Worm (Caenorhabditis elegans) whole organism, L2 larva: ENCODE measurements around the gene F43C11.8.
"Not testable (repeated sequence)": the region's sequence is repeated elsewhere in the genome, so short reads cannot be mapped to it uniquely, and the experiment has no call there.

Experiments
- C34F6.9 ChIP-seq: fragments of 150-350 bp; optimal IDR thresholded peaks from 2 replicates; lab custom pipeline; 2014; ENCODE audit warnings: missing biosample characterization, missing genetic modification characterization
- Y55F3AM.14 ChIP-seq: fragments of 200-800 bp; sonication (Bioruptor generic); optimal IDR thresholded peaks from 2 replicates; lab custom pipeline; 2018; ENCODE audit warnings: mild to moderate bottlenecking, missing genetic modification characterization, missing compliant biosample characterization
- ZK546.5 ChIP-seq: sonication (generic microtip); optimal IDR thresholded peaks from 2 replicates; lab custom pipeline; 2017; ENCODE audit warnings: missing biosample characterization, missing genetic modification characterization
- alr-1 ChIP-seq: fragments of 150-350 bp; optimal IDR thresholded peaks from 2 replicates; lab custom pipeline; 2014; ENCODE audit warnings: missing biosample characterization, missing genetic modification characterization
- aly-2 ChIP-seq: fragments of 150-350 bp; optimal IDR thresholded peaks from 2 replicates; lab custom pipeline; 2014; ENCODE audit warnings: missing biosample characterization, missing genetic modification characterization
- ama-1 ChIP-seq: fragments of 150-350 bp; optimal IDR thresholded peaks from 2 replicates; lab custom pipeline; 2018; ENCODE audit warnings: inconsistent platforms
- blmp-1 ChIP-seq: sonication (generic microtip); optimal IDR thresholded peaks from 2 replicates; lab custom pipeline; 2017; ENCODE audit warnings: missing genetic modification characterization, mild to moderate bottlenecking, missing compliant biosample characterization, antibody characterized with exemption, moderate library complexity; ENCODE audit not compliant: insufficient read depth
- ceh-16 ChIP-seq: fragments of 150-350 bp; optimal IDR thresholded peaks from 2 replicates; lab custom pipeline; 2014; ENCODE audit warnings: missing biosample characterization, missing genetic modification characterization
- ceh-82 ChIP-seq: fragments of 150-350 bp; optimal IDR thresholded peaks from 2 replicates; lab custom pipeline; 2014; ENCODE audit warnings: missing biosample characterization, missing genetic modification characterization
- crh-2 ChIP-seq: sonication (generic microtip); optimal IDR thresholded peaks from 2 replicates; lab custom pipeline; 2017; ENCODE audit warnings: missing biosample characterization, missing genetic modification characterization
- dmd-4 ChIP-seq: sonication (generic microtip); optimal IDR thresholded peaks from 2 replicates; lab custom pipeline; 2017; ENCODE audit warnings: missing biosample characterization, missing genetic modification characterization
- elt-1 ChIP-seq: fragments of 150-350 bp; optimal IDR thresholded peaks from 2 replicates; lab custom pipeline; 2014; ENCODE audit warnings: missing biosample characterization, missing genetic modification characterization
- elt-3 ChIP-seq: sonication (generic microtip); optimal IDR thresholded peaks from 2 replicates; lab custom pipeline; 2017; ENCODE audit warnings: missing biosample characterization, missing genetic modification characterization
- fos-1 ChIP-seq: fragments of 150-350 bp; optimal IDR thresholded peaks from 2 replicates; lab custom pipeline; 2014; ENCODE audit warnings: missing biosample characterization, missing genetic modification characterization
- gmeb-1 ChIP-seq: fragments of 150-350 bp; optimal IDR thresholded peaks from 2 replicates; lab custom pipeline; 2014; ENCODE audit warnings: missing biosample characterization, missing genetic modification characterization
- lin-11 ChIP-seq: fragments of 150-350 bp; sonication (generic microtip); optimal IDR thresholded peaks from 2 replicates; lab custom pipeline; 2014; ENCODE audit warnings: missing biosample characterization, missing genetic modification characterization, inconsistent platforms, mixed read lengths
- lin-13 ChIP-seq: fragments of 150-350 bp; optimal IDR thresholded peaks from 2 replicates; lab custom pipeline; 2014; ENCODE audit warnings: missing biosample characterization, missing genetic modification reagents, missing genetic modification characterization
- lin-39 ChIP-seq: fragments of 150-350 bp; optimal IDR thresholded peaks from 2 replicates; lab custom pipeline; 2014; ENCODE audit warnings: missing biosample characterization, missing genetic modification reagents, missing genetic modification characterization
- lsy-2 ChIP-seq, 2 experiments: fragments of 150-350 bp in 1 of 2; sonication (generic microtip) in 1 of 2; optimal IDR thresholded peaks; 2 replicates each; lab custom pipeline; 2014 to 2017; ENCODE audit warnings: missing biosample characterization in 2 of 2, missing genetic modification characterization in 2 of 2
- mab-5 ChIP-seq: fragments of 150-350 bp; optimal IDR thresholded peaks from 2 replicates; lab custom pipeline; 2014; ENCODE audit warnings: missing biosample characterization, missing genetic modification characterization
- mbf-1 ChIP-seq: sonication (generic microtip); optimal IDR thresholded peaks from 2 replicates; lab custom pipeline; 2017; ENCODE audit warnings: missing biosample characterization, missing genetic modification characterization
- mdl-1 ChIP-seq, 2 experiments: fragments of 150-350 bp in 1 of 2; sonication (generic microtip) in 1 of 2; optimal IDR thresholded peaks; 2 replicates each; lab custom pipeline; 2017; ENCODE audit warnings: missing biosample characterization in 2 of 2, missing genetic modification characterization in 2 of 2
- nhr-10 ChIP-seq: sonication (generic microtip); optimal IDR thresholded peaks from 2 replicates; lab custom pipeline; 2017; ENCODE audit warnings: missing biosample characterization, missing genetic modification characterization
- nhr-12 ChIP-seq: fragments of 150-350 bp; optimal IDR thresholded peaks from 2 replicates; lab custom pipeline; 2014; ENCODE audit warnings: missing biosample characterization, missing genetic modification characterization
- nhr-21 ChIP-seq: fragments of 150-350 bp; optimal IDR thresholded peaks from 2 replicates; lab custom pipeline; 2014; ENCODE audit warnings: missing biosample characterization, missing genetic modification characterization
- nhr-23 ChIP-seq: fragments of 150-350 bp; optimal IDR thresholded peaks from 2 replicates; lab custom pipeline; 2014; ENCODE audit warnings: missing biosample characterization, missing genetic modification reagents, missing genetic modification characterization
- nhr-237 ChIP-seq: fragments of 150-350 bp; optimal IDR thresholded peaks from 2 replicates; lab custom pipeline; 2014; ENCODE audit warnings: missing biosample characterization, missing genetic modification characterization
- nhr-25 ChIP-seq: fragments of 150-350 bp; sonication (generic microtip); optimal IDR thresholded peaks from 3 replicates; lab custom pipeline; 2014; ENCODE audit warnings: missing biosample characterization, missing genetic modification characterization
- nhr-6 ChIP-seq: fragments of 150-350 bp; optimal IDR thresholded peaks from 2 replicates; lab custom pipeline; 2014; ENCODE audit warnings: missing biosample characterization, missing genetic modification characterization
- nhr-77 ChIP-seq: fragments of 150-350 bp; optimal IDR thresholded peaks from 2 replicates; lab custom pipeline; 2014; ENCODE audit warnings: missing biosample characterization, missing genetic modification characterization
- peb-1 ChIP-seq: fragments of 150-350 bp; optimal IDR thresholded peaks from 2 replicates; lab custom pipeline; 2014; ENCODE audit warnings: missing biosample characterization, missing genetic modification characterization
- sem-4 ChIP-seq: fragments of 150-350 bp; optimal IDR thresholded peaks from 2 replicates; lab custom pipeline; 2014; ENCODE audit warnings: missing biosample characterization, missing genetic modification reagents, missing genetic modification characterization
- skn-1 ChIP-seq: sonication (generic microtip); optimal IDR thresholded peaks from 2 replicates; lab custom pipeline; 2017; ENCODE audit warnings: missing biosample characterization, missing genetic modification characterization
- sma-3 ChIP-seq: sonication (generic microtip); optimal IDR thresholded peaks from 2 replicates; lab custom pipeline; 2016; ENCODE audit warnings: missing genetic modification reagents, missing genetic modification characterization, missing compliant biosample characterization
- sma-9 ChIP-seq, 2 experiments: fragments of 150-350 bp in 1 of 2; sonication (generic microtip) in 1 of 2; optimal IDR thresholded peaks; 2 replicates each; lab custom pipeline; 2014 to 2016; ENCODE audit warnings: missing genetic modification characterization in 2 of 2, mild to moderate bottlenecking in 1 of 2, missing biosample characterization in 1 of 2, missing compliant biosample characterization in 1 of 2, missing genetic modification reagents in 1 of 2, moderate library complexity in 1 of 2
- snpc-4 ChIP-seq: fragments of 150-350 bp; optimal IDR thresholded peaks from 2 replicates; lab custom pipeline; 2014; ENCODE audit warnings: missing biosample characterization, missing genetic modification characterization
- unc-39 ChIP-seq: fragments of 150-350 bp; optimal IDR thresholded peaks from 2 replicates; lab custom pipeline; 2014; ENCODE audit warnings: missing biosample characterization, missing genetic modification characterization
- unc-55 ChIP-seq: fragments of 150-350 bp; sonication (generic microtip); optimal IDR thresholded peaks from 3 replicates; lab custom pipeline; 2014; ENCODE audit warnings: missing biosample characterization, missing genetic modification reagents, missing genetic modification characterization
- unc-62 ChIP-seq: fragments of 150-350 bp; optimal IDR thresholded peaks from 2 replicates; lab custom pipeline; 2014; ENCODE audit warnings: missing biosample characterization, missing genetic modification reagents, missing genetic modification characterization
- zag-1 ChIP-seq: fragments of 150-350 bp; optimal IDR thresholded peaks from 2 replicates; lab custom pipeline; 2014; ENCODE audit warnings: missing biosample characterization, missing genetic modification characterization
- ztf-1 ChIP-seq: fragments of 200-800 bp; sonication (Bioruptor generic); conservative IDR thresholded peaks from 2 replicates; pipeline ENCODE4 v1.3.6; 2022; ENCODE audit warnings: missing genetic modification characterization, missing compliant biosample characterization
- ztf-11 ChIP-seq: sonication (generic microtip); optimal IDR thresholded peaks from 2 replicates; lab custom pipeline; 2017; ENCODE audit warnings: missing biosample characterization, missing genetic modification characterization
- ztf-4 ChIP-seq: fragments of 150-350 bp; optimal IDR thresholded peaks from 2 replicates; lab custom pipeline; 2014; ENCODE audit warnings: missing biosample characterization, missing genetic modification characterization

F43C11.8 gene

DNA sequence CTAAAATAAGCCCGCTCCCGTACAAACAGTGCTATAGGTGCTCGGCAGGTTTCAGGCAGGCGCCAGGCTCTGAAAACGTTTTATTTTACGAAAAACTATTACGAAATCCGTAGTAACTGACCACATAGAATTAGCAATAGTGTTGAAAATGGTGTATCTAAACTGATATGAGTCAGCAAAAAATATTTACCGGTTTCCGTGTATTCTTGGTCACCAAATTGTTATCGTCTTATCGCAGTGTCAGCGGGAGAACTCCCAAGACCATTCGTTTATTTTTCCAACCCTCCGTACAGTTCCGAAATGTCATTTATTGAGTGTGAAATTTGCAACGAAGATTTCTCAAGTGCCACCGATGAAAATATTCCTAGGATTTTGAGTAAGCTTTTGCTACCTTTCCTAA lies at the start of gene F43C11.8:
F43C11.8 (plus strand) TSS at position 301 of the 400 bp plus-strand sequence.
- TF ChIP-seq fos-1 (tag; lab: Kevin White, UChicago): peak; percentile 1
- TF ChIP-seq Y55F3AM.14 (GFP tag; lab: Kevin White, UChicago): no peak

DNA sequence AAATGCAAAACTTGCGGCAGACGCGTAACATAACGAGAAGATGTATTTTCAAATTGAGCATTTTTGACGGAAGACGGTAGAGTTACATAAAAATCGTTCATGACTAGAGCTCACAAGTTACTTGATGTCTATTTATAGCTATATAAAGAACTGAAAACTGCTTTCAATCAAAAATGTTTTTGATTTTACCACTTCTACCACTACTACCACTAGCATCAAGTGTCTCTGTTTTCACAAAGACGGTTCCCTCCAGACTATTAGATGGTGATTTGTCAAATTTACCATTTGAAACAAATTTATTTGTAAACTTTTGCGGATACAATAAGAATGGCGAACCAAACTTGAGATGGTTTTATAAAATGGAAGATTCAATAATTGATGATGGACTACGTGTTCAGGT lies 49.7 kb upstream of the F43C11.8 start, which contains the start of gene K09F6.9:
K09F6.9 (minus strand) TSS at position 101 of the 400 bp plus-strand sequence.
- TF ChIP-seq ama-1; unc-39 (tag; lab: Kevin White, UChicago); peb-1 (tag; lab: Kevin White, UChicago): not testable (repeated sequence)

DNA sequence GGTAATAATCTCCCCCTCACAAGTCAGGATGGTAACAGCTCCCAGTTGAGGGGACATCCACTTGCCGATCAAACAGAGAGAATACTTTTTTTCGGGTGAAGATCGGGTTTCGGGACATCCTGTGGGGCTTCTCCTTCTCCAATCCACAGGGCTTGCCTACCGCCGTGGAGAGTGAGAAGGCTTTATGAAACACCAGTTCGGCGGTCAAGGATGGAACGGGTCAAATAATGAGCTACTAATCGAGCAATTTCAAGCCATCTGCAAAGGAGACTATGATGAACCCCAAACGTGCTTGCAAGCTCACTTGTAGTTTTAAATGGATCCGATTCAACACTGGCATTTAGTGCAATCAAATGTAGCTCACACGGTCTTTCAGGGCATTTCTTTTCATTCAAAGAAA lies 47.6 kb upstream of the F43C11.8 start:
- TF ChIP-seq nhr-77 (tag; lab: Kevin White, UChicago) (no peak), ZK546.5 (tag; lab: Kevin White, UChicago) (no peak), mbf-1 (tag; lab: Kevin White, UChicago) (no peak), lsy-2 (tag; optimal IDR thresholded peaks at IDR 0.05; lab: Kevin White, UChicago) (no peak), C34F6.9 (no peak), unc-62 (GFP tag; lab: Kevin White, UChicago) (no peak), nhr-6 (no peak), crh-2 (tag; lab: Kevin White, UChicago) (no peak), nhr-25 (tag; lab: Kevin White, UChicago) (no peak)
- TF ChIP-seq, all 48 proteins: peak for 0

DNA sequence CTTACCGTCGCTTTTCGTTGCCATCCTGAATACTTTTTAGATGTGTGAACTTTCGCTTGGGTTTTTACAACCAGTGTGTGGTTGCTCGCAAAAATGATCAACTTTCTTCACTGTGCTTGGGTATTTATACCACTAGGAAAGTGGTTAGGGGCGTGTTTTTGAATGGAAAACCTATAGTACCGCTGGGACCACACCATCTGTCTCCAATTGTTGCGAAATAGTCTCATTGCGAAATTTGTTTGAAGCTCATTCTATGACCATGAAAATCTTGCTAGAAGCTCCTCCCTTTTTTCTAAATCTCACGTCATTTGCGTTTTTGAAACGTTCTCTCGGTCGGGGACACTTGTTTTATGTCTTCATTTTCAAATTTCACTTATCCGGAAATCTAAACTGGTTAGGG lies 43.5 kb upstream of the F43C11.8 start, which contains the start of the genes K09F6.10 and K09F6.13:
K09F6.10 (minus strand) TSS at position 86 of the 400 bp plus-strand sequence.
K09F6.13 (plus strand) TSS at position 317 of the 400 bp plus-strand sequence.
- TF ChIP-seq skn-1 (tag; lab: Kevin White, UChicago) (no peak), snpc-4 (no peak), peb-1 (tag; lab: Kevin White, UChicago) (no peak), C34F6.9 (no peak), unc-55 (GFP tag; lab: Kevin White, UChicago) (peak; percentile 25), elt-1 (tag; lab: Kevin White, UChicago) (no peak), unc-62 (GFP tag; lab: Kevin White, UChicago) (no peak), nhr-23 (tag; lab: Kevin White, UChicago) (no peak), nhr-77 (tag; lab: Kevin White, UChicago) (no peak), sma-9 (GFP tag; optimal IDR thresholded peaks at IDR 0.05; lab: Kevin White, UChicago) (peak; percentile 17), sma-9 (tag; optimal IDR thresholded peaks at IDR 0.05; lab: Kevin White, UChicago) (no peak), sma-3 (GFP tag; lab: Kevin White, UChicago) (no peak), nhr-237 (tag; lab: Kevin White, UChicago) (no peak)
- TF ChIP-seq, all 48 proteins: peak for 2

DNA sequence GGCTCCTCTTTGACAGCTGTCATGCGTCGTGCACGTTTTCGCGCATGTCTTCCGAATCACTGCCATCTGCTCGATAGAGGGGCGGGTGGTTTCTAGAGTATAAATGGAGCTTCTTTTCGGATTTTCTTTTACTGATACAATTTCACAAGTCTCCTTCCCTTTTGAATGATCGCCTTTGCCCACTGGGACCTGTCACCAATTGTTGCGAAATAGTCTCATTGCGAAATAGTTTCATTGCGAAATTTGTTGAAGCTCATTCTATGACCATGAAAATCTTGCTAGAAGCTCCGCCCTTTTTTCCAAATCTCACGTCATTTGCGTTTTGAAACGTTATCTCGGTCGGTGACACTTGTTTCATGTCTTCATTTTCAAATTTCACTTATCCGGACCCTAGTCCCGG lies 42.9 kb upstream of the F43C11.8 start:
- TF ChIP-seq sma-3 (GFP tag; lab: Kevin White, UChicago) (no peak), ztf-4 (tag; lab: Kevin White, UChicago) (no peak), Y55F3AM.14 (GFP tag; lab: Kevin White, UChicago) (no peak), sma-9 (GFP tag; optimal IDR thresholded peaks at IDR 0.05; lab: Kevin White, UChicago) (peak; percentile 66), sma-9 (tag; optimal IDR thresholded peaks at IDR 0.05; lab: Kevin White, UChicago) (no peak), aly-2 (tag; lab: Kevin White, UChicago) (no peak), unc-55 (GFP tag; lab: Kevin White, UChicago) (peak; percentile 72), lin-13 (GFP tag; lab: Kevin White, UChicago) (no peak), nhr-237 (tag; lab: Kevin White, UChicago) (no peak), elt-1 (tag; lab: Kevin White, UChicago) (no peak), ceh-82 (tag; lab: Kevin White, UChicago) (no peak), lin-39 (no peak), ama-1 (no peak), elt-3 (tag; lab: Kevin White, UChicago) (no peak), blmp-1 (no peak), ceh-16 (tag; lab: Kevin White, UChicago) (no peak), nhr-21 (tag; lab: Kevin White, UChicago) (no peak), nhr-23 (tag; lab: Kevin White, UChicago) (no peak), sem-4 (tag; lab: Kevin White, UChicago) (no peak), lin-11 (tag; lab: Kevin White, UChicago) (no peak), mbf-1 (tag; lab: Kevin White, UChicago) (no peak), gmeb-1 (no peak), nhr-25 (tag; lab: Kevin White, UChicago) (no peak), peb-1 (tag; lab: Kevin White, UChicago) (no peak), zag-1 (tag; lab: Kevin White, UChicago) (no peak), dmd-4 (tag; lab: Kevin White, UChicago) (no peak), ZK546.5 (tag; lab: Kevin White, UChicago) (no peak), alr-1 (tag; lab: Kevin White, UChicago) (no peak), nhr-12 (tag; lab: Kevin White, UChicago) (no peak), nhr-10 (tag; lab: Kevin White, UChicago) (no peak), mab-5 (tag; lab: Kevin White, UChicago) (peak; percentile 2), ztf-11 (no peak), ztf-1 (no peak), mdl-1 (tag; optimal IDR thresholded peaks at IDR 0.05; lab: Kevin White, UChicago) (no peak), snpc-4 (no peak)
